Worm (Caenorhabditis elegans) whole organism, L1 larva: ENCODE results near the gene epn-1.

Source experiments
- C04F5.9 ChIP-seq: sonication (generic microtip); optimal IDR thresholded peaks from 2 replicates; lab custom pipeline; 2016; ENCODE audit warnings: missing genetic modification characterization, missing compliant biosample characterization
- C16A3.4 ChIP-seq: fragments of 150-350 bp; optimal IDR thresholded peaks from 2 replicates; lab custom pipeline; 2014; ENCODE audit warnings: missing biosample characterization, missing genetic modification characterization
- F16B12.6 ChIP-seq: fragments of 150-350 bp; optimal IDR thresholded peaks from 2 replicates; lab custom pipeline; 2014; ENCODE audit warnings: missing biosample characterization, missing genetic modification characterization
- Y116A8C.19 ChIP-seq: sonication (generic microtip); optimal IDR thresholded peaks from 2 replicates; lab custom pipeline; 2016; ENCODE audit warnings: missing compliant biosample characterization, missing genetic modification characterization, borderline replicate concordance
- aha-1 ChIP-seq: fragments of 150-350 bp; optimal IDR thresholded peaks from 2 replicates; lab custom pipeline; 2014; ENCODE audit warnings: missing biosample characterization, missing genetic modification characterization
- alr-1 ChIP-seq: fragments of 200-800 bp; sonication (Bioruptor generic); optimal IDR thresholded peaks from 2 replicates; lab custom pipeline; 2018; ENCODE audit warnings: borderline replicate concordance, mild to moderate bottlenecking, missing genetic modification characterization, missing compliant biosample characterization
- ama-1 ChIP-seq: fragments of 150-350 bp; optimal IDR thresholded peaks from 2 replicates; lab custom pipeline; 2014
- ceh-8 ChIP-seq: fragments of 200-800 bp; sonication (Bioruptor generic); optimal IDR thresholded peaks from 2 replicates; lab custom pipeline; 2018; ENCODE audit warnings: mild to moderate bottlenecking, missing genetic modification characterization, moderate library complexity, missing compliant biosample characterization
- ceh-82 ChIP-seq, 3 experiments: fragments of 150-350 bp in 1 of 3; sonication (generic microtip) in 2 of 3; optimal IDR thresholded peaks; 2 replicates each; lab custom pipeline; 2014 to 2017; ENCODE audit warnings: missing biosample characterization in 3 of 3, missing genetic modification characterization in 3 of 3
- dpl-1 ChIP-seq, 3 experiments: fragments of 150-350 bp in 2 of 3; sonication (generic microtip) in 1 of 3; optimal IDR thresholded peaks; 2 replicates each; lab custom pipeline; 2014 to 2017; ENCODE audit warnings: missing biosample characterization in 3 of 3, missing genetic modification characterization in 3 of 3, missing genetic modification reagents in 3 of 3
- dsc-1 ChIP-seq: sonication (generic microtip); optimal IDR thresholded peaks from 2 replicates; lab custom pipeline; 2016; ENCODE audit warnings: mild to moderate bottlenecking, missing genetic modification characterization, missing compliant biosample characterization
- efl-1 ChIP-seq, 4 experiments: fragments of 150-350 bp; optimal IDR thresholded peaks in 3 of 4; peaks in 1 of 4; 1 replicate in 1 of 4; 2 replicates in 3 of 4; lab custom pipeline; 2014; ENCODE audit warnings: missing biosample characterization in 2 of 4, missing genetic modification characterization in 2 of 4, missing genetic modification reagents in 2 of 4
- egl-13 ChIP-seq: sonication (generic microtip); optimal IDR thresholded peaks from 2 replicates; lab custom pipeline; 2016; ENCODE audit warnings: missing genotype, missing genetic modification reagents, missing genetic modification characterization, missing compliant biosample characterization
- elt-2 ChIP-seq: sonication (generic microtip); optimal IDR thresholded peaks from 2 replicates; lab custom pipeline; 2016; ENCODE audit warnings: missing genetic modification characterization, mild to moderate bottlenecking, inconsistent platforms, missing compliant biosample characterization, missing genetic modification reagents
- elt-3 ChIP-seq, 6 experiments: fragments of 150-350 bp in 1 of 6; sonication (generic microtip); optimal IDR thresholded peaks; 2 replicates each; lab custom pipeline; 2017 to 2018; ENCODE audit warnings: missing biosample characterization in 6 of 6, missing genetic modification characterization in 6 of 6, inconsistent platforms in 1 of 6
- ets-5 ChIP-seq: fragments of 200-800 bp; sonication (Bioruptor generic); IDR thresholded peaks from 2 replicates; pipeline ENCODE4 v1.3.6; 2022; ENCODE audit warnings: missing genetic modification characterization, missing compliant biosample characterization
- fkh-4 ChIP-seq: sonication (generic microtip); optimal IDR thresholded peaks from 2 replicates; lab custom pipeline; 2016; ENCODE audit warnings: missing compliant biosample characterization, missing genetic modification characterization, borderline replicate concordance
- fkh-8 ChIP-seq: sonication (generic microtip); optimal IDR thresholded peaks from 2 replicates; lab custom pipeline; 2016; ENCODE audit warnings: mild to moderate bottlenecking, missing genetic modification characterization, missing compliant biosample characterization
- fos-1 ChIP-seq: fragments of 150-350 bp; optimal IDR thresholded peaks from 2 replicates; lab custom pipeline; 2014; ENCODE audit warnings: missing biosample characterization, missing genetic modification characterization
- hpl-2 ChIP-seq: fragments of 150-350 bp; optimal IDR thresholded peaks from 2 replicates; lab custom pipeline; 2014; ENCODE audit warnings: missing biosample characterization, missing genetic modification reagents, missing genetic modification characterization
- irx-1 ChIP-seq: sonication (generic microtip); optimal IDR thresholded peaks from 2 replicates; lab custom pipeline; 2016; ENCODE audit warnings: missing genetic modification characterization, missing compliant biosample characterization
- isw-1 ChIP-seq: fragments of 200-800 bp; sonication (Bioruptor generic); IDR thresholded peaks from 2 replicates; pipeline ENCODE4 v1.3.6; 2022; ENCODE audit warnings: missing genetic modification characterization, missing compliant biosample characterization
- jun-1 ChIP-seq: fragments of 150-350 bp; optimal IDR thresholded peaks from 2 replicates; lab custom pipeline; 2014; ENCODE audit warnings: missing biosample characterization, missing genetic modification reagents, missing genetic modification characterization
- lin-13 ChIP-seq: fragments of 150-350 bp; optimal IDR thresholded peaks from 2 replicates; lab custom pipeline; 2014; ENCODE audit warnings: missing biosample characterization, missing genetic modification reagents, missing genetic modification characterization
- lin-14 ChIP-seq: fragments of 200-800 bp; sonication (Bioruptor generic); optimal IDR thresholded peaks from 2 replicates; lab custom pipeline; 2018; ENCODE audit warnings: mild to moderate bottlenecking, missing genetic modification characterization, moderate library complexity, missing compliant biosample characterization
- lin-35 ChIP-seq, 2 experiments: fragments of 150-350 bp; optimal IDR thresholded peaks; 2 replicates each; lab custom pipeline; 2014; ENCODE audit warnings: missing biosample characterization in 2 of 2, missing genetic modification characterization in 2 of 2, missing genetic modification reagents in 2 of 2
- lir-3 ChIP-seq: sonication (generic microtip); optimal IDR thresholded peaks from 2 replicates; lab custom pipeline; 2016; ENCODE audit warnings: mild to moderate bottlenecking, missing genetic modification characterization, moderate library complexity, missing compliant biosample characterization; ENCODE audit not compliant: poor library complexity
- lsy-2 ChIP-seq, 2 experiments: fragments of 150-350 bp; optimal IDR thresholded peaks; 2 replicates each; lab custom pipeline; 2014; ENCODE audit warnings: missing biosample characterization in 2 of 2, missing genetic modification characterization in 2 of 2
- mab-9 ChIP-seq: fragments of 200-800 bp; sonication (Bioruptor generic); IDR thresholded peaks from 2 replicates; pipeline ENCODE4 v1.3.6; 2022; ENCODE audit warnings: missing genetic modification reagents, missing genetic modification characterization, missing compliant biosample characterization
- mdl-1 ChIP-seq, 2 experiments: fragments of 150-350 bp; optimal IDR thresholded peaks; 2 replicates each; lab custom pipeline; 2014 to 2017; ENCODE audit warnings: missing biosample characterization in 2 of 2, missing genetic modification characterization in 2 of 2, inconsistent platforms in 1 of 2
- mef-2 ChIP-seq: fragments of 150-350 bp; optimal IDR thresholded peaks from 2 replicates; lab custom pipeline; 2014; ENCODE audit warnings: missing biosample characterization, missing genetic modification characterization
- mep-1 ChIP-seq: fragments of 150-350 bp; optimal IDR thresholded peaks from 2 replicates; lab custom pipeline; 2014; ENCODE audit warnings: missing biosample characterization, missing genetic modification characterization
- nhr-11 ChIP-seq: fragments of 150-350 bp; optimal IDR thresholded peaks from 2 replicates; lab custom pipeline; 2014; ENCODE audit warnings: missing biosample characterization, missing genetic modification characterization
- nhr-12 ChIP-seq: sonication (generic microtip); optimal IDR thresholded peaks from 2 replicates; lab custom pipeline; 2017; ENCODE audit warnings: missing biosample characterization, missing genetic modification characterization
- nhr-19 ChIP-seq: fragments of 200-800 bp; sonication (Bioruptor generic); conservative IDR thresholded peaks from 2 replicates; pipeline ENCODE4 v1.3.6; 2022; ENCODE audit warnings: missing genetic modification characterization, missing compliant biosample characterization
- nhr-20 ChIP-seq: sonication (generic microtip); optimal IDR thresholded peaks from 2 replicates; lab custom pipeline; 2016; ENCODE audit warnings: mild to moderate bottlenecking, missing genetic modification characterization, missing compliant biosample characterization
- nhr-237 ChIP-seq: fragments of 150-350 bp; optimal IDR thresholded peaks from 2 replicates; lab custom pipeline; 2014; ENCODE audit warnings: missing biosample characterization, missing genetic modification characterization
- nhr-28 ChIP-seq: fragments of 150-350 bp; optimal IDR thresholded peaks from 2 replicates; lab custom pipeline; 2014; ENCODE audit warnings: missing biosample characterization, missing genetic modification characterization
- nhr-71 ChIP-seq: sonication (generic microtip); optimal IDR thresholded peaks from 2 replicates; lab custom pipeline; 2016; ENCODE audit warnings: mild to moderate bottlenecking, missing genetic modification characterization, moderate library complexity, missing compliant biosample characterization
- nhr-76 ChIP-seq: sonication (generic microtip); optimal IDR thresholded peaks from 2 replicates; lab custom pipeline; 2017; ENCODE audit warnings: missing biosample characterization, missing genetic modification characterization
- nhr-85 ChIP-seq: sonication (generic microtip); peaks from one replicate; lab custom pipeline; 2016; ENCODE audit warnings: missing genetic modification characterization, inconsistent platforms, missing compliant biosample characterization
- pax-3 ChIP-seq: fragments of 200-800 bp; sonication (Bioruptor generic); optimal IDR thresholded peaks from 2 replicates; lab custom pipeline; 2018; ENCODE audit warnings: mild to moderate bottlenecking, missing genetic modification characterization, moderate library complexity, missing compliant biosample characterization
- pqm-1 ChIP-seq: sonication (generic microtip); optimal IDR thresholded peaks from 3 replicates; lab custom pipeline; 2017; ENCODE audit warnings: missing biosample characterization, missing genetic modification characterization
- rnt-1 ChIP-seq: sonication (generic microtip); optimal IDR thresholded peaks from 2 replicates; lab custom pipeline; 2016; ENCODE audit warnings: mild to moderate bottlenecking, missing genetic modification characterization, moderate library complexity, missing compliant biosample characterization
- snu-23 ChIP-seq: sonication (generic microtip); optimal IDR thresholded peaks from 2 replicates; lab custom pipeline; 2016; ENCODE audit warnings: missing genetic modification characterization, missing compliant biosample characterization
- sox-4 ChIP-seq: sonication (generic microtip); optimal IDR thresholded peaks from 2 replicates; lab custom pipeline; 2016; ENCODE audit warnings: missing genetic modification characterization, missing compliant biosample characterization
- sup-37 ChIP-seq: fragments of 200-800 bp; sonication (Bioruptor generic); optimal IDR thresholded peaks from 2 replicates; lab custom pipeline; 2018; ENCODE audit warnings: mild to moderate bottlenecking, missing genetic modification characterization, missing compliant biosample characterization
- tlp-1 ChIP-seq: fragments of 150-350 bp; optimal IDR thresholded peaks from 2 replicates; lab custom pipeline; 2014; ENCODE audit warnings: missing biosample characterization, missing genetic modification characterization
- unc-62 ChIP-seq: fragments of 150-350 bp; optimal IDR thresholded peaks from 2 replicates; lab custom pipeline; 2014; ENCODE audit warnings: missing biosample characterization, missing genetic modification reagents, missing genetic modification characterization
- zag-1 ChIP-seq: fragments of 150-350 bp; optimal IDR thresholded peaks from 2 replicates; lab custom pipeline; 2014; ENCODE audit warnings: missing biosample characterization, missing genetic modification characterization
- zip-4 ChIP-seq: fragments of 200-800 bp; sonication (Bioruptor generic); optimal IDR thresholded peaks from 2 replicates; lab custom pipeline; 2018; ENCODE audit warnings: mild to moderate bottlenecking, missing genetic modification characterization, moderate library complexity, missing compliant biosample characterization
- ztf-11 ChIP-seq, 2 experiments: sonication (generic microtip); optimal IDR thresholded peaks; 2 replicates each; lab custom pipeline; 2016 to 2017; ENCODE audit warnings: missing genetic modification characterization in 2 of 2, missing biosample characterization in 1 of 2, missing compliant biosample characterization in 1 of 2
- ztf-4 ChIP-seq: fragments of 150-350 bp; optimal IDR thresholded peaks from 2 replicates; lab custom pipeline; 2014; ENCODE audit warnings: missing biosample characterization, missing genetic modification characterization

Gene epn-1

DNA sequence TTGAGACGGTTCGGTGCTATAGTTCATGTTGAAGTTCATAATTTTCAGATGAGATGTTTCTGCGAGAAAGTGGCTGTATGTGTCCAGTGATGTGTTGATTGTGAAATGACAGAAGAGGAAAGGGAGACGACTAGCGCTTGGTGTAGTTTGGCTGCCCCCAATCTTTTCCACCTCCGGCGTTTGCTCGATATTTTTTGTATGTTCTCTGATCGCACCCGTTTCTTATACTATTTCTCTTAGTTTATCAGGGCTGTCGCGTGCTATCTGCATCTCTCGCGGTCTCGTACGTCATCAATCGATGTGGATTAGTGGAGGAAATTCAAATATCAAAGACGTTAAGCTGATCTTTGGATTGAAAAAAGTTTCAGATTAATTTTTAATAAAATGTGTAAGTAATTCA is 7.6 kb downstream of the epn-1 start, which contains the start of gene atf-4:
Gene atf-4, minus strand, starts transcription at position 93 of the 400 bp plus-strand sequence.
- TF ChIP-seq isw-1 = no peak
- peak; percentile 70 for TF ChIP-seq nhr-11 (tag; lab: Kevin White, UChicago)
- peak; percentile 28 for TF ChIP-seq irx-1 (tag; lab: Kevin White, UChicago)
- TF ChIP-seq zip-4 (GFP tag; lab: Kevin White, UChicago) = no peak
- TF ChIP-seq ama-1 = no peak
- no peak for TF ChIP-seq nhr-76 (tag; lab: Kevin White, UChicago)
- TF ChIP-seq mdl-1 (tag; optimal IDR thresholded peaks at IDR 0.05; lab: Kevin White, UChicago) = peak in 1 of 2 experiments; percentile 87
- TF ChIP-seq tlp-1 (tag; lab: Kevin White, UChicago) = no peak
- peak; percentile 53 to 75 for TF ChIP-seq lsy-2 (tag; optimal IDR thresholded peaks at IDR 0.05; lab: Kevin White, UChicago)
- peak; percentile 85 for TF ChIP-seq nhr-85 (tag; lab: Kevin White, UChicago)
- TF ChIP-seq elt-3 (tag; optimal IDR thresholded peaks at IDR 0.05; lab: Kevin White, UChicago) = peak in 2 of 6 experiments; percentile 43 to 56
- peak; percentile 7 for TF ChIP-seq jun-1 (tag; lab: Kevin White, UChicago)
- TF ChIP-seq mep-1 (tag; lab: Kevin White, UChicago) = peak; percentile 76
- TF ChIP-seq ztf-4 (tag; lab: Kevin White, UChicago) = peak; percentile 48
- TF ChIP-seq F16B12.6 (tag; lab: Kevin White, UChicago) = no peak
- no peak for TF ChIP-seq mef-2 (tag; lab: Kevin White, UChicago)
- peak; percentile 91 for TF ChIP-seq nhr-19 (GFP tag; lab: Robert Waterston, UW)
- no peak for TF ChIP-seq ztf-11 (tag; optimal IDR thresholded peaks at IDR 0.05; lab: Kevin White, UChicago)
- peak; percentile 79 for TF ChIP-seq dsc-1
- peak; percentile 70 to 82 for TF ChIP-seq lin-35 (GFP tag; optimal IDR thresholded peaks at IDR 0.05; lab: Kevin White, UChicago)
- no peak for TF ChIP-seq hpl-2 (GFP tag; lab: Kevin White, UChicago)
- TF ChIP-seq aha-1 (tag; lab: Kevin White, UChicago) = no peak
- no peak for TF ChIP-seq ets-5 (GFP tag; lab: Robert Waterston, UW)
- TF ChIP-seq fos-1 = peak; percentile 37
- peak in 2 of 3 experiments; percentile 20 to 41 for TF ChIP-seq ceh-82 (tag; optimal IDR thresholded peaks at IDR 0.05; lab: Kevin White, UChicago)
- peak; percentile 90 for TF ChIP-seq lin-14
- TF ChIP-seq ceh-8 (GFP tag; lab: Kevin White, UChicago) = no peak
- peak; percentile 17 for TF ChIP-seq pax-3
- peak; percentile 57 to 73 (median 70) for TF ChIP-seq dpl-1 (GFP tag; optimal IDR thresholded peaks at IDR 0.05; lab: Kevin White, UChicago)
- peak; percentile 87 for TF ChIP-seq nhr-20 (tag; lab: Kevin White, UChicago)
- TF ChIP-seq unc-62 (GFP tag; lab: Kevin White, UChicago) = no peak
- TF ChIP-seq lin-13 (GFP tag; lab: Kevin White, UChicago) = peak; percentile 49
- TF ChIP-seq nhr-12 (tag; lab: Kevin White, UChicago) = no peak
- TF ChIP-seq nhr-28 (tag; lab: Kevin White, UChicago) = no peak
- peak; percentile 66 for TF ChIP-seq elt-2 (tag; lab: Kevin White, UChicago)
- peak; percentile 16 for TF ChIP-seq sox-4 (tag; lab: Kevin White, UChicago)
- peak; percentile 17 for TF ChIP-seq C16A3.4
- TF ChIP-seq zag-1 (tag; lab: Kevin White, UChicago) = no peak
- TF ChIP-seq pqm-1 = no peak
- no peak for TF ChIP-seq C04F5.9
- TF ChIP-seq nhr-71 (tag; lab: Kevin White, UChicago) = peak; percentile 92
- TF ChIP-seq efl-1 (optimal IDR thresholded peaks at IDR 0.05; lab: Kevin White, UChicago) = peak; percentile 52 to 70
- peak; percentile 75 to 97 for TF ChIP-seq efl-1 (GFP tag; optimal IDR thresholded peaks at IDR 0.05 in 1 of 2; lab: Kevin White, UChicago)
- TF ChIP-seq sup-37 (GFP tag; lab: Kevin White, UChicago) = no peak
- peak; percentile 86 for TF ChIP-seq snu-23 (GFP tag; lab: Kevin White, UChicago)
- 0 out of 2 replicates have a peak, but pooled peaks have one; percentile 47 for TF ChIP-seq mab-9
- TF ChIP-seq nhr-237 (tag; lab: Kevin White, UChicago) = peak; percentile 10
- TF ChIP-seq Y116A8C.19 (tag; lab: Kevin White, UChicago) = no peak
- TF ChIP-seq lir-3 (tag; lab: Kevin White, UChicago) = no peak
- TF ChIP-seq rnt-1 (tag; lab: Kevin White, UChicago) = peak; percentile 74
- TF ChIP-seq egl-13 = peak; percentile 60
- TF ChIP-seq fkh-8 = peak; percentile 80
- TF ChIP-seq fkh-4 (tag; lab: Kevin White, UChicago) = no peak
- no peak for TF ChIP-seq alr-1
